Worm (Caenorhabditis elegans): ENCODE results near the gene C55A6.12.

C55A6.12 gene

ce11 chrV:11521448-11521847, 18.5 kb upstream of the C55A6.12 start, which contains the start of gene pafo-1 (continued):
- TF ChIP-seq nhr-237 (tag; optimal IDR thresholded peaks at IDR 0.05) (peak; percentile 35), ztf-4 (tag; optimal IDR thresholded peaks at IDR 0.05) (peak; percentile 49), ceh-82 (tag; optimal IDR thresholded peaks at IDR 0.05) (peak; percentile 80 to 93 (median 92)), nhr-28 (tag; optimal IDR thresholded peaks at IDR 0.05) (no peak), ceh-63 (GFP tag; optimal IDR thresholded peaks at IDR 0.05) (no peak), fkh-4 (tag; optimal IDR thresholded peaks at IDR 0.05; ENCODE audit: borderline replicate concordance) (peak; percentile 28), grh-1 (GFP tag; IDR thresholded peaks at IDR 0.05) (peak; percentile 93)

- TF ChIP-seq ceh-88 (GFP tag; IDR thresholded peaks at IDR 0.05) = no peak
- TF ChIP-seq dsc-1 (tag; optimal IDR thresholded peaks at IDR 0.05) = no peak
- no peak for TF ChIP-seq ceh-82 (tag; optimal IDR thresholded peaks at IDR 0.05)
- no peak for TF ChIP-seq pqm-1 (tag; optimal IDR thresholded peaks at IDR 0.05)
- no peak for TF ChIP-seq C04F5.9 (tag; optimal IDR thresholded peaks at IDR 0.05)
- no peak for TF ChIP-seq nhr-11 (tag; optimal IDR thresholded peaks at IDR 0.05)
- TF ChIP-seq tbx-2 (tag; optimal IDR thresholded peaks at IDR 0.05) = no peak
- TF ChIP-seq snu-23 (GFP tag; optimal IDR thresholded peaks at IDR 0.05) = no peak
- no peak for TF ChIP-seq unc-62 (GFP tag; optimal IDR thresholded peaks at IDR 0.05)
These were observed 17.3 kb upstream of the C55A6.12 start, which contains the start of the genes C55A6.11 and C55A6.7 for ce11 chrV:11520215-11520614. C55A6.11 (plus strand) TSS chrV:11520515. C55A6.7 (minus strand) TSS chrV:11520530.

- TF ChIP-seq nhr-84 (tag; optimal IDR thresholded peaks at IDR 0.05) (no peak), pqm-1 (tag; optimal IDR thresholded peaks at IDR 0.05) (no peak), nhr-77 (tag; optimal IDR thresholded peaks at IDR 0.05) (no peak), mab-9 (GFP tag; IDR thresholded peaks at IDR 0.05) (no peak), jun-1 (tag; optimal IDR thresholded peaks at IDR 0.05) (no peak), skn-1 (tag; optimal IDR thresholded peaks at IDR 0.05) (no peak), lir-3 (tag; optimal IDR thresholded peaks at IDR 0.05; ENCODE audit: poor library complexity) (no peak), nhr-85 (tag) (no peak), grh-1 (GFP tag; IDR thresholded peaks at IDR 0.05) (no peak), ets-5 (GFP tag; IDR thresholded peaks at IDR 0.05) (no peak), Y116A8C.19 (tag; optimal IDR thresholded peaks at IDR 0.05; ENCODE audit: borderline replicate concordance) (no peak)
These were observed 14.9 kb upstream of the C55A6.12 start, which contains the start of gene C55A6.4 for ce11 chrV:11517789-11518188. C55A6.4 (minus strand) TSS chrV:11517889.

- TF ChIP-seq skn-1 (tag; optimal IDR thresholded peaks at IDR 0.05) = peak; percentile 93
- TF ChIP-seq efl-1 (optimal IDR thresholded peaks at IDR 0.05) = no peak
- peak in 1 of 2 experiments; percentile 58 for TF ChIP-seq efl-1 (GFP tag; optimal IDR thresholded peaks at IDR 0.05 in 1 of 2)
- no peak for TF ChIP-seq snu-23 (GFP tag; optimal IDR thresholded peaks at IDR 0.05)
- TF ChIP-seq jun-1 (tag; optimal IDR thresholded peaks at IDR 0.05) = no peak
- no peak for TF ChIP-seq nhr-84 (tag; optimal IDR thresholded peaks at IDR 0.05)
- TF ChIP-seq lin-14 (GFP tag; optimal IDR thresholded peaks at IDR 0.05) = peak; percentile 26
These were observed 13.2 kb upstream of the C55A6.12 start, which contains the start of gene sdz-8 for ce11 chrV:11516141-11516591. sdz-8 (minus strand) TSS chrV:11516191.

ce11 chrV:11515145-11515544, 12.2 kb upstream of the C55A6.12 start:
- TF ChIP-seq ceh-90 (tag; optimal IDR thresholded peaks at IDR 0.05) (no peak), dsc-1 (tag; optimal IDR thresholded peaks at IDR 0.05) (peak; percentile 21), efl-1 (optimal IDR thresholded peaks at IDR 0.05) (no peak), efl-1 (GFP tag; optimal IDR thresholded peaks at IDR 0.05 in 1 of 2) (peak in 1 of 2 experiments; percentile 31)

ce11 chrV:11514677-11515076, 11.7 kb upstream of the C55A6.12 start, which contains the start of gene C55A6.6:
C55A6.6 (minus strand) TSS chrV:11514737.
- TF ChIP-seq fos-1 (tag; optimal IDR thresholded peaks at IDR 0.05) (no peak), skn-1 (tag; optimal IDR thresholded peaks at IDR 0.05) (no peak), zag-1 (tag; optimal IDR thresholded peaks at IDR 0.05) (no peak), rnt-1 (tag; optimal IDR thresholded peaks at IDR 0.05) (no peak)
